Worm (Caenorhabditis elegans) whole organism, midembryonic: Measurements from ENCODE around the gene K11D12.6.

ENCODE experiments used
- T22C8.4 ChIP-seq: fragments of 200-800 bp; sonication (Bioruptor generic); IDR thresholded peaks from 2 replicates; pipeline ENCODE4 v1.3.6; 2022; ENCODE audit warnings: missing genetic modification characterization, missing compliant biosample characterization
- flt-1 ChIP-seq: fragments of 200-800 bp; sonication (Bioruptor generic); IDR thresholded peaks from 2 replicates; pipeline ENCODE4 v1.3.6; 2022; ENCODE audit warnings: missing genetic modification characterization, missing compliant biosample characterization
- klf-2 ChIP-seq: fragments of 200-800 bp; sonication (Bioruptor generic); conservative IDR thresholded peaks from 2 replicates; pipeline ENCODE4 v1.3.6; 2022; ENCODE audit warnings: missing genetic modification reagents, missing genetic modification characterization, missing compliant biosample characterization
- med-1 ChIP-seq: sonication (generic microtip); optimal IDR thresholded peaks from 2 replicates; lab custom pipeline; 2017; ENCODE audit warnings: missing genetic modification characterization, mild to moderate bottlenecking, missing compliant biosample characterization, antibody characterized with exemption, missing genetic modification reagents; ENCODE audit not compliant: insufficient read depth
- tab-1 ChIP-seq: fragments of 200-800 bp; sonication (Bioruptor generic); IDR thresholded peaks from 2 replicates; pipeline ENCODE4 v1.3.6; 2022; ENCODE audit warnings: missing genetic modification characterization, missing compliant biosample characterization
- ztf-23 ChIP-seq: fragments of 200-800 bp; sonication (Bioruptor generic); IDR thresholded peaks from 2 replicates; pipeline ENCODE4 v1.3.6; 2022; ENCODE audit warnings: missing genetic modification reagents, missing genetic modification characterization, missing compliant biosample characterization
- ztf-29 ChIP-seq: fragments of 200-800 bp; sonication (Bioruptor generic); IDR thresholded peaks from 2 replicates; pipeline ENCODE4 v1.3.6; 2022; ENCODE audit warnings: missing genetic modification reagents, missing genetic modification characterization, missing compliant biosample characterization

- TF ChIP-seq flt-1 (GFP tag; lab: Robert Waterston, UW) (no peak), ztf-23 (GFP tag; lab: Robert Waterston, UW) (no peak), med-1 (GFP tag; lab: Kevin White, UChicago) (no peak), ztf-29 (GFP tag; lab: Robert Waterston, UW) (no peak), T22C8.4 (GFP tag; lab: Robert Waterston, UW) (no peak), klf-2 (GFP tag; lab: Robert Waterston, UW) (no peak), tab-1 (GFP tag; lab: Robert Waterston, UW) (no peak)
Measured at ce11 chrV:4987097-4987496, 47.9 kb downstream of the K11D12.6 start, which contains the start of gene ncx-8.
